Worm (Caenorhabditis elegans): Measurements from ENCODE around the gene nhr-271.

The nhr-271 gene

ce11 chrV:16589488-16589887 is 9.2 kb upstream of the nhr-271 start:
- TF ChIP-seq nfyb-1 (GFP tag; IDR thresholded peaks at IDR 0.05) (no peak), snpc-4 (GFP tag; optimal IDR thresholded peaks at IDR 0.05) (no peak), snpc-4 (tag; optimal IDR thresholded peaks at IDR 0.05) (peak in 2 of 4 experiments; percentile 31 to 58), ztf-28 (GFP tag; IDR thresholded peaks at IDR 0.05) (no peak)

- TF ChIP-seq hsf-1 (GFP tag; IDR thresholded peaks at IDR 0.05) (no peak), ccch-3 (GFP tag; optimal IDR thresholded peaks at IDR 0.05) (no peak), sptf-2 (GFP tag; optimal IDR thresholded peaks at IDR 0.05) (no peak)
Observed at ce11 chrV:16588428-16588827, 8.1 kb upstream of the nhr-271 start, which contains the start of gene srw-73. srw-73 (minus strand) TSS chrV:16588528.

ce11 chrV:16582973-16583372 is 2.6 kb upstream of the nhr-271 start, which contains the start of gene str-150:
str-150 (plus strand) TSS chrV:16583273.
- TF ChIP-seq aptf-3 (GFP tag; IDR thresholded peaks at IDR 0.05): no peak
- no peak for TF ChIP-seq dpl-1 (GFP tag; optimal IDR thresholded peaks at IDR 0.05)
- TF ChIP-seq F57C9.4 (tag; optimal IDR thresholded peaks at IDR 0.05): no peak
- no peak for TF ChIP-seq tlf-1 (GFP tag; optimal IDR thresholded peaks at IDR 0.05)
- no peak for TF ChIP-seq him-1 (tag; optimal IDR thresholded peaks at IDR 0.05)
- no peak for TF ChIP-seq F52B5.7 (tag; optimal IDR thresholded peaks at IDR 0.05)
- no peak for TF ChIP-seq B0261.1 (tag; optimal IDR thresholded peaks at IDR 0.05)
- TF ChIP-seq hsf-1 (GFP tag; IDR thresholded peaks at IDR 0.05): no peak
- TF ChIP-seq sdz-38 (tag; optimal IDR thresholded peaks at IDR 0.05): no peak
- TF ChIP-seq hlh-12 (tag; optimal IDR thresholded peaks at IDR 0.05): no peak
- TF ChIP-seq ztf-26 (tag; optimal IDR thresholded peaks at IDR 0.05): no peak
- TF ChIP-seq mes-4 (tag; optimal IDR thresholded peaks at IDR 0.05): no peak
- TF ChIP-seq xnd-1 (tag; optimal IDR thresholded peaks at IDR 0.05): no peak
- no peak for TF ChIP-seq lsl-1 (GFP tag; optimal IDR thresholded peaks at IDR 0.05)

- no peak for TF ChIP-seq hmg-20 (GFP tag; IDR thresholded peaks at IDR 0.05)
- TF ChIP-seq lag-1 (GFP tag; IDR thresholded peaks at IDR 0.05): no peak
- TF ChIP-seq repo-1 (tag; optimal IDR thresholded peaks at IDR 0.05): no peak
- TF ChIP-seq hsf-1 (GFP tag; IDR thresholded peaks at IDR 0.05): no peak
- TF ChIP-seq B0035.1 (tag; optimal IDR thresholded peaks at IDR 0.05): no peak
- no peak for TF ChIP-seq nhr-179 (tag; optimal IDR thresholded peaks at IDR 0.05)
Observed at ce11 chrV:16581061-16581460, 737 bp upstream of the nhr-271 start.

- TF ChIP-seq hlh-12 (tag; optimal IDR thresholded peaks at IDR 0.05): no peak
- TF ChIP-seq F57A8.1 (GFP tag; optimal IDR thresholded peaks at IDR 0.05): no peak
- no peak for TF ChIP-seq nhr-90 (tag; optimal IDR thresholded peaks at IDR 0.05)
- no peak for TF ChIP-seq athp-1 (tag; optimal IDR thresholded peaks at IDR 0.05)
- no peak for TF ChIP-seq sdz-38 (tag; optimal IDR thresholded peaks at IDR 0.05)
- TF ChIP-seq him-1 (tag; optimal IDR thresholded peaks at IDR 0.05): no peak
- no peak for TF ChIP-seq ztf-3 (GFP tag; optimal IDR thresholded peaks at IDR 0.05)
- no peak for TF ChIP-seq C06A6.2 (GFP tag; conservative IDR thresholded peaks at IDR 0.05)
- TF ChIP-seq ama-1 (optimal IDR thresholded peaks at IDR 0.05): no peak
- TF ChIP-seq ama-1 (GFP tag; optimal IDR thresholded peaks at IDR 0.05): no peak
- TF ChIP-seq F55B11.4 (tag; optimal IDR thresholded peaks at IDR 0.05; ENCODE audit: borderline replicate concordance, insufficient read depth): no peak
- TF ChIP-seq repo-1 (tag; optimal IDR thresholded peaks at IDR 0.05): no peak
- TF ChIP-seq F57C9.4 (tag; optimal IDR thresholded peaks at IDR 0.05): no peak
- TF ChIP-seq madf-8 (GFP tag; conservative IDR thresholded peaks at IDR 0.05): no peak
Observed at ce11 chrV:16575900-16576299, 4.4 kb downstream of the nhr-271 start, which contains the start of gene str-151. str-151 (plus strand) TSS chrV:16576200.

Data from whole organism, young adult.